Fruit fly (Drosophila melanogaster): ENCODE data around the gene CG31869.

CG31869 gene

dm6 chr2L:10850320-10850990 is 49.5 kb upstream of the CG31869 start, which contains the start of gene porin (continued):
- no peak for TF ChIP-seq lov (optimal IDR thresholded peaks at IDR 0.05)
- no peak for TF ChIP-seq lov (GFP tag; IDR thresholded peaks at IDR 0.05)
- TF ChIP-seq Lpt (GFP tag; optimal IDR thresholded peaks at IDR 0.05) = no peak
- peak; percentile 57 for TF ChIP-seq CG33213 (GFP tag; optimal IDR thresholded peaks at IDR 0.05)
- TF ChIP-seq CG9932 (GFP tag; IDR thresholded peaks at IDR 0.05) = no peak
- TF ChIP-seq hkb (optimal IDR thresholded peaks at IDR 0.05) = no peak
- no peak for TF ChIP-seq hkb (GFP tag; IDR thresholded peaks at IDR 0.05)
- peak; percentile 66 for TF ChIP-seq CoRest (tag; optimal IDR thresholded peaks at IDR 0.05)
- TF ChIP-seq CG18599 (GFP tag; optimal IDR thresholded peaks at IDR 0.05) = peak; percentile 1
- peak; percentile 71 for TF ChIP-seq E2f2 (GFP tag; IDR thresholded peaks at IDR 0.05)
- TF ChIP-seq lab (GFP tag; optimal IDR thresholded peaks at IDR 0.05) = peak; percentile 45
- TF ChIP-seq CG4707 (GFP tag; optimal IDR thresholded peaks at IDR 0.05) = no peak
- peak; percentile 37 for TF ChIP-seq gro (GFP tag; optimal IDR thresholded peaks at IDR 0.05)
- TF ChIP-seq z (GFP tag; IDR thresholded peaks at IDR 0.05) = 0 out of 3 replicates have a peak, but pooled peaks have one; percentile 25
- peak; percentile 98 for TF ChIP-seq bigmax (GFP tag; optimal IDR thresholded peaks at IDR 0.05)
- no peak for TF ChIP-seq jing (GFP tag; optimal IDR thresholded peaks at IDR 0.05)
- peak; percentile 81 for TF ChIP-seq CG15514 (GFP tag; optimal IDR thresholded peaks at IDR 0.05)
- TF ChIP-seq CG13624 (GFP tag; optimal IDR thresholded peaks at IDR 0.05) = peak; percentile 22
- TF ChIP-seq Hmr (GFP tag; optimal IDR thresholded peaks at IDR 0.05) = peak; percentile 62
- peak; percentile 51 for TF ChIP-seq CG12659 (GFP tag; optimal IDR thresholded peaks at IDR 0.05)
- peak; percentile 33; the same call in 1 of the 2 replicates for TF ChIP-seq Dref (GFP tag; IDR thresholded peaks at IDR 0.05)
- no peak for TF ChIP-seq CG31365 (tag; optimal IDR thresholded peaks at IDR 0.05)
- TF ChIP-seq D19A (tag; optimal IDR thresholded peaks at IDR 0.05) = peak; percentile 1
- TF ChIP-seq insv (GFP tag; optimal IDR thresholded peaks at IDR 0.05) = peak in 1 of 2 experiments; percentile 41
- 0 out of 3 replicates have a peak, but pooled peaks have one; percentile 36 for TF ChIP-seq Opbp (GFP tag; IDR thresholded peaks at IDR 0.05; ENCODE audit: partially characterized antibody)
- peak; percentile 77 for TF ChIP-seq CG17385 (GFP tag; optimal IDR thresholded peaks at IDR 0.05)
- TF ChIP-seq CG17328 (GFP tag; IDR thresholded peaks at IDR 0.05) = no peak
- peak; percentile 62 for TF ChIP-seq pfk (GFP tag; optimal IDR thresholded peaks at IDR 0.05)
- no peak for TF ChIP-seq ac (GFP tag; optimal IDR thresholded peaks at IDR 0.05)
- peak; percentile 61; the same call in 1 of the 2 replicates for TF ChIP-seq onecut (GFP tag; IDR thresholded peaks at IDR 0.05)
- TF ChIP-seq CG4820 (GFP tag; optimal IDR thresholded peaks at IDR 0.05) = peak; percentile 4
- no peak for TF ChIP-seq CG16863 (GFP tag; optimal IDR thresholded peaks at IDR 0.05)
- TF ChIP-seq C15 (GFP tag; IDR thresholded peaks at IDR 0.05) = no peak
- TF ChIP-seq tx (GFP tag; optimal IDR thresholded peaks at IDR 0.05) = no peak
- TF ChIP-seq abd-A (tag; optimal IDR thresholded peaks at IDR 0.05) = no peak
- TF ChIP-seq CG2712 (tag; optimal IDR thresholded peaks at IDR 0.05) = peak; percentile 48
- 0 out of 3 replicates have a peak, but pooled peaks have one; percentile 17 for TF ChIP-seq CG17361 (GFP tag; IDR thresholded peaks at IDR 0.05)
- peak; percentile 16; the same call in 1 of the 2 replicates for TF ChIP-seq ara (GFP tag; IDR thresholded peaks at IDR 0.05)
- peak; percentile 5 for TF ChIP-seq CG2875 (GFP tag; optimal IDR thresholded peaks at IDR 0.05)
- no peak for TF ChIP-seq NC2α (GFP tag; optimal IDR thresholded peaks at IDR 0.05)
- peak in 1 of 2 experiments; percentile 5 for TF ChIP-seq Hr78 (GFP tag; optimal IDR thresholded peaks at IDR 0.05)
- peak; percentile 6 for TF ChIP-seq CG12155 (GFP tag; optimal IDR thresholded peaks at IDR 0.05)
- no peak for TF ChIP-seq CG10462 (GFP tag; optimal IDR thresholded peaks at IDR 0.05)
- no peak for TF ChIP-seq peb (GFP tag; IDR thresholded peaks at IDR 0.05)
- peak; percentile 89 for TF ChIP-seq Ets97D (GFP tag; optimal IDR thresholded peaks at IDR 0.05)
- no peak for TF ChIP-seq MTF-1 (GFP tag; optimal IDR thresholded peaks at IDR 0.05; ENCODE audit: borderline replicate concordance)
- TF ChIP-seq Pdp1 (GFP tag; optimal IDR thresholded peaks at IDR 0.05) = peak in 1 of 2 experiments; percentile 98
- TF ChIP-seq pnt (GFP tag; optimal IDR thresholded peaks at IDR 0.05) = no peak
- TF ChIP-seq phol (tag; optimal IDR thresholded peaks at IDR 0.05) = peak; percentile 48
